Fruit fly (Drosophila melanogaster) whole organism, adult: ENCODE measurements around the gene CG11449.
A peak's percentile ranks its signal among the peaks of the same experiment; 100 is the strongest.

Source experiments
- CG11617 ChIP-seq: fragments of 200-800 bp; sonication (Bioruptor generic); optimal IDR thresholded peaks from 2 replicates; lab custom pipeline; 2017; ENCODE audit warnings: mild to moderate bottlenecking, missing biosample characterization, missing genetic modification reagents, missing genetic modification characterization
- CG12768 ChIP-seq: fragments of 200-800 bp; sonication (Bioruptor generic); optimal IDR thresholded peaks from 2 replicates; lab custom pipeline; 2017; ENCODE audit warnings: missing biosample characterization, missing genetic modification characterization, mild to moderate bottlenecking, moderate library complexity, missing genetic modification reagents
- CG14711 ChIP-seq: fragments of 200-800 bp; sonication (Bioruptor generic); optimal IDR thresholded peaks from 2 replicates; lab custom pipeline; 2018; ENCODE audit warnings: missing biosample characterization, mild to moderate bottlenecking, missing genetic modification characterization, moderate library complexity
- CG1620 ChIP-seq: fragments of 200-800 bp; sonication (Bioruptor generic); optimal IDR thresholded peaks from 2 replicates; lab custom pipeline; 2016; ENCODE audit warnings: missing biosample characterization, missing genetic modification characterization
- CG33017 ChIP-seq: fragments of 200-800 bp; sonication (Bioruptor generic); optimal IDR thresholded peaks from 2 replicates; lab custom pipeline; 2018; ENCODE audit warnings: missing biosample characterization, mild to moderate bottlenecking, missing genetic modification characterization, moderate library complexity
- CG5204 ChIP-seq: fragments of 200-800 bp; sonication (Bioruptor generic); optimal IDR thresholded peaks from 2 replicates; lab custom pipeline; 2016; ENCODE audit warnings: missing biosample characterization, missing genetic modification characterization
- CG7045 ChIP-seq: fragments of 200-800 bp; sonication (Bioruptor generic); optimal IDR thresholded peaks from 2 replicates; lab custom pipeline; 2017; ENCODE audit warnings: missing biosample characterization, mild to moderate bottlenecking, missing genetic modification characterization
- CG7101 ChIP-seq: fragments of 200-800 bp; sonication (Bioruptor generic); optimal IDR thresholded peaks from 2 replicates; lab custom pipeline; 2018; ENCODE audit warnings: missing biosample characterization, mild to moderate bottlenecking, missing genetic modification characterization, moderate library complexity
- Clk ChIP-seq: fragments of 200-800 bp; sonication (Bioruptor generic); optimal IDR thresholded peaks from 2 replicates; lab custom pipeline; 2017; ENCODE audit warnings: missing biosample characterization, missing genetic modification characterization
- Crg-1 ChIP-seq: fragments of 200-800 bp; sonication (Bioruptor generic); optimal IDR thresholded peaks from 2 replicates; lab custom pipeline; 2016; ENCODE audit warnings: missing biosample characterization, missing genetic modification characterization
- Hr96 ChIP-seq: fragments of 200-800 bp; sonication (Bioruptor generic); optimal IDR thresholded peaks from 2 replicates; lab custom pipeline; 2016; ENCODE audit warnings: missing biosample characterization, missing genetic modification characterization
- Mnt ChIP-seq: fragments of 200-800 bp; sonication (Bioruptor generic); optimal IDR thresholded peaks from 2 replicates; lab custom pipeline; 2016; ENCODE audit warnings: missing biosample characterization, mild to moderate bottlenecking, missing genetic modification characterization
- bab1 ChIP-seq: fragments of 200-800 bp; sonication (Bioruptor generic); optimal IDR thresholded peaks from 3 replicates; lab custom pipeline; 2019; ENCODE audit warnings: missing biosample characterization, mild to moderate bottlenecking, missing genetic modification characterization, moderate library complexity
- cic ChIP-seq: fragments of 200-800 bp; sonication (Bioruptor generic); optimal IDR thresholded peaks from 2 replicates; lab custom pipeline; 2017; ENCODE audit warnings: missing biosample characterization, mild to moderate bottlenecking, missing genetic modification characterization, moderate library complexity
- cnc ChIP-seq, 2 experiments: fragments of >200 bp; optimal IDR thresholded peaks; 2 replicates each; lab custom pipeline; 2017
- kay ChIP-seq: fragments of 200-800 bp; sonication (Bioruptor generic); peaks from one replicate; lab custom pipeline; 2016; ENCODE audit warnings: missing biosample characterization, missing genetic modification characterization, borderline replicate concordance
- ovo ChIP-seq: fragments of 200-800 bp; sonication (Bioruptor generic); optimal IDR thresholded peaks from 2 replicates; lab custom pipeline; 2016; ENCODE audit warnings: missing biosample characterization, missing genetic modification characterization
- pad ChIP-seq: fragments of 200-800 bp; sonication (Bioruptor generic); optimal IDR thresholded peaks from 3 replicates; lab custom pipeline; 2017; ENCODE audit warnings: missing biosample characterization, missing genetic modification characterization, mild to moderate bottlenecking, moderate library complexity, missing genetic modification reagents
- tj ChIP-seq: fragments of 200-800 bp; sonication (Bioruptor generic); optimal IDR thresholded peaks from 3 replicates; lab custom pipeline; 2017; ENCODE audit warnings: missing biosample characterization, mild to moderate bottlenecking, missing genetic modification characterization, moderate library complexity
- toe ChIP-seq: fragments of 200-800 bp; sonication (Bioruptor generic); optimal IDR thresholded peaks from 2 replicates; lab custom pipeline; 2016; ENCODE audit warnings: missing biosample characterization, missing genetic modification characterization

The CG11449 gene

dm6 chr3L:22437111-22437510 lies 17.1 kb upstream of the CG11449 start:
- no peak for TF ChIP-seq CG14711
- TF ChIP-seq tj (GFP tag; lab: Kevin White, UChicago): no peak
- TF ChIP-seq ovo (GFP tag; lab: Kevin White, UChicago): no peak
- TF ChIP-seq Crg-1: no peak
- TF ChIP-seq toe (GFP tag; lab: Kevin White, UChicago): no peak
- TF ChIP-seq kay (GFP tag; lab: Kevin White, UChicago): no peak
- TF ChIP-seq Clk (GFP tag; lab: Kevin White, UChicago): no peak
- TF ChIP-seq CG33017 (tag; lab: Kevin White, UChicago): no peak
- TF ChIP-seq Mnt (GFP tag; lab: Kevin White, UChicago): no peak
- TF ChIP-seq cnc (optimal IDR thresholded peaks at IDR 0.05; lab: Kevin White, UChicago): no peak
- TF ChIP-seq cic (GFP tag; lab: Kevin White, UChicago): no peak
- no peak for TF ChIP-seq pad (GFP tag; lab: Kevin White, UChicago)
- no peak for TF ChIP-seq CG7101
- no peak for TF ChIP-seq Hr96
- TF ChIP-seq CG12768 (GFP tag; lab: Kevin White, UChicago): no peak
- TF ChIP-seq bab1 (GFP tag; lab: Kevin White, UChicago): no peak
- no peak for TF ChIP-seq CG1620 (GFP tag; lab: Kevin White, UChicago)

dm6 chr3L:22455953-22456488 lies 1.8 kb downstream of the CG11449 start:
- TF ChIP-seq cnc (optimal IDR thresholded peaks at IDR 0.05; lab: Kevin White, UChicago) (peak in 1 of 2 experiments; percentile 26), tj (GFP tag; lab: Kevin White, UChicago) (no peak)

- TF ChIP-seq CG7045 (GFP tag; lab: Kevin White, UChicago) (no peak), pad (GFP tag; lab: Kevin White, UChicago) (no peak), kay (GFP tag; lab: Kevin White, UChicago) (no peak)
These were observed 4.1 kb downstream of the CG11449 start for dm6 chr3L:22458271-22458670.

- TF ChIP-seq Mnt (GFP tag; lab: Kevin White, UChicago) (peak; percentile 26), CG14711 (no peak)
These were observed 4.8 kb downstream of the CG11449 start for dm6 chr3L:22458898-22459524.

dm6 chr3L:22460428-22460827 lies 6.3 kb downstream of the CG11449 start:
- TF ChIP-seq CG14711: no peak
- no peak for TF ChIP-seq Clk (GFP tag; lab: Kevin White, UChicago)
- TF ChIP-seq pad (GFP tag; lab: Kevin White, UChicago): no peak
- no peak for TF ChIP-seq CG33017 (tag; lab: Kevin White, UChicago)
- no peak for TF ChIP-seq cic (GFP tag; lab: Kevin White, UChicago)
- TF ChIP-seq ovo (GFP tag; lab: Kevin White, UChicago): no peak
- no peak for TF ChIP-seq Crg-1
- TF ChIP-seq CG11617 (GFP tag; lab: Kevin White, UChicago): no peak
- TF ChIP-seq kay (GFP tag; lab: Kevin White, UChicago): no peak
- TF ChIP-seq CG12768 (GFP tag; lab: Kevin White, UChicago): no peak
- no peak for TF ChIP-seq Mnt (GFP tag; lab: Kevin White, UChicago)

- TF ChIP-seq CG14711 (peak; percentile 7), CG5204 (no peak), Clk (GFP tag; lab: Kevin White, UChicago) (no peak), CG1620 (GFP tag; lab: Kevin White, UChicago) (no peak), CG11617 (GFP tag; lab: Kevin White, UChicago) (no peak), kay (GFP tag; lab: Kevin White, UChicago) (peak; percentile 77), bab1 (GFP tag; lab: Kevin White, UChicago) (peak; percentile 68), CG33017 (tag; lab: Kevin White, UChicago) (no peak), CG12768 (GFP tag; lab: Kevin White, UChicago) (peak; percentile 36), ovo (GFP tag; lab: Kevin White, UChicago) (peak; percentile 4), tj (GFP tag; lab: Kevin White, UChicago) (peak; percentile 31), toe (GFP tag; lab: Kevin White, UChicago) (no peak), pad (GFP tag; lab: Kevin White, UChicago) (peak; percentile 21), CG7101 (no peak), cic (GFP tag; lab: Kevin White, UChicago) (peak; percentile 69), Hr96 (no peak), CG7045 (GFP tag; lab: Kevin White, UChicago) (peak; percentile 14), Mnt (GFP tag; lab: Kevin White, UChicago) (peak; percentile 68)
These were observed 6.9 kb downstream of the CG11449 start, which contains the start of gene laza for dm6 chr3L:22460918-22461634. TSS of gene laza (minus strand) at chr3L:22461131.
